Worm (Caenorhabditis elegans): ENCODE results near the gene Y48B6A.10.

The Y48B6A.10 gene

ce11 chrII:14249489-14249888 lies 35.3 kb downstream of the Y48B6A.10 start (continued):
- no peak for TF ChIP-seq Y75B8A.6 (GFP tag; IDR thresholded peaks at IDR 0.05)
- TF ChIP-seq T26A8.4 (GFP tag; IDR thresholded peaks at IDR 0.05) = no peak
- no peak for TF ChIP-seq snpc-4 (tag; optimal IDR thresholded peaks at IDR 0.05)
- TF ChIP-seq zag-1 (tag; optimal IDR thresholded peaks at IDR 0.05) = no peak
- TF ChIP-seq nhr-25 (tag; optimal IDR thresholded peaks at IDR 0.05; ENCODE audit: borderline replicate concordance, insufficient read depth) = peak; percentile 15
- TF ChIP-seq hif-1 (tag; optimal IDR thresholded peaks at IDR 0.05) = peak in 1 of 2 experiments; percentile 38
- TF ChIP-seq daf-8 (GFP tag; IDR thresholded peaks at IDR 0.05) = no peak
- TF ChIP-seq tra-1 (GFP tag; IDR thresholded peaks at IDR 0.05) = no peak
- no peak for TF ChIP-seq ceh-20 (GFP tag; IDR thresholded peaks at IDR 0.05)
- TF ChIP-seq aha-1 (tag) = peak; percentile 99
- peak; percentile 88 for TF ChIP-seq hmg-1.1 (GFP tag; IDR thresholded peaks at IDR 0.05)
- no peak for TF ChIP-seq Y105C5A.15 (GFP tag; IDR thresholded peaks at IDR 0.05)
- TF ChIP-seq ZK337.2 (GFP tag; IDR thresholded peaks at IDR 0.05) = no peak
- TF ChIP-seq hlh-11 (tag; optimal IDR thresholded peaks at IDR 0.05) = peak; percentile 72
- no peak for TF ChIP-seq zfp-3 (GFP tag; conservative IDR thresholded peaks at IDR 0.05)
- TF ChIP-seq T20F7.1 (GFP tag; optimal IDR thresholded peaks at IDR 0.05) = no peak
- TF ChIP-seq madf-5 (GFP tag; IDR thresholded peaks at IDR 0.05) = no peak

ce11 chrII:14250147-14250965 lies 36.1 kb downstream of the Y48B6A.10 start, which contains the start of gene hmg-1.1:
hmg-1.1 (plus strand) TSS chrII:14250695.
- TF ChIP-seq mdl-1 (tag; optimal IDR thresholded peaks at IDR 0.05) (peak in 1 of 2 experiments; percentile 81), lsy-2 (tag; optimal IDR thresholded peaks at IDR 0.05) (peak; percentile 62 to 80), ceh-32 (tag; optimal IDR thresholded peaks at IDR 0.05; ENCODE audit: poor library complexity) (no peak), lir-3 (tag; optimal IDR thresholded peaks at IDR 0.05) (no peak), Y48G9A.11 (GFP tag; IDR thresholded peaks at IDR 0.05) (no peak), daf-16 (GFP tag; optimal IDR thresholded peaks at IDR 0.05) (peak; percentile 9 to 34), daf-16 (tag; optimal IDR thresholded peaks at IDR 0.05) (peak; percentile 80), aha-1 (tag) (peak; percentile 99), lin-38 (GFP tag; IDR thresholded peaks at IDR 0.05) (peak; percentile 57; the same call in 1 of the 2 replicates), ctbp-1 (GFP tag; IDR thresholded peaks at IDR 0.05) (peak; percentile 83), nhr-111 (GFP tag; optimal IDR thresholded peaks at IDR 0.05) (peak; percentile 5), cey-2 (tag; optimal IDR thresholded peaks at IDR 0.05; ENCODE audit: borderline replicate concordance, insufficient read depth) (no peak), T26A8.4 (GFP tag; IDR thresholded peaks at IDR 0.05) (peak; percentile 62; the same call in 1 of the 2 replicates), dve-1 (tag; optimal IDR thresholded peaks at IDR 0.05; ENCODE audit: insufficient read depth) (peak; percentile 87), spr-3 (GFP tag; optimal IDR thresholded peaks at IDR 0.05) (peak; percentile 66), dmd-8 (GFP tag; IDR thresholded peaks at IDR 0.05) (0 out of 2 replicates have a peak, but pooled peaks have one; percentile 59), dmd-9 (GFP tag; IDR thresholded peaks at IDR 0.05) (no peak), nhr-237 (tag; optimal IDR thresholded peaks at IDR 0.05) (no peak), skn-1 (tag; optimal IDR thresholded peaks at IDR 0.05) (no peak), mxl-3 (GFP tag; optimal IDR thresholded peaks at IDR 0.05) (peak; percentile 91), ceh-20 (GFP tag; IDR thresholded peaks at IDR 0.05) (peak; percentile 55; the same call in 1 of the 2 replicates), dmd-6 (GFP tag; IDR thresholded peaks at IDR 0.05) (peak; percentile 71), hif-1 (tag; optimal IDR thresholded peaks at IDR 0.05) (peak; percentile 56 to 89), lin-1 (GFP tag; IDR thresholded peaks at IDR 0.05) (peak; percentile 66), zfp-3 (GFP tag; conservative IDR thresholded peaks at IDR 0.05) (0 out of 2 replicates have a peak, but pooled peaks have one; percentile 31), zip-11 (GFP tag; IDR thresholded peaks at IDR 0.05) (no peak), R02D3.7 (tag; optimal IDR thresholded peaks at IDR 0.05) (no peak), nhr-10 (tag; optimal IDR thresholded peaks at IDR 0.05) (peak; percentile 44), arid-1 (GFP tag; conservative IDR thresholded peaks at IDR 0.05) (peak; percentile 35; the same call in 1 of the 2 replicates), mes-2 (tag; optimal IDR thresholded peaks at IDR 0.05; ENCODE audit: poor library complexity, severe bottlenecking) (peak; percentile 44), nhr-25 (tag; optimal IDR thresholded peaks at IDR 0.05; ENCODE audit: borderline replicate concordance, insufficient read depth) (peak; percentile 78), ZK337.2 (GFP tag; IDR thresholded peaks at IDR 0.05) (no peak), unc-62 (GFP tag; optimal IDR thresholded peaks at IDR 0.05 in 1 of 2) (peak in 1 of 2 experiments; percentile 99), unc-62 (tag; optimal IDR thresholded peaks at IDR 0.05) (no peak), Y75B8A.6 (GFP tag; IDR thresholded peaks at IDR 0.05) (0 out of 2 replicates have a peak, but pooled peaks have one; percentile 18), fos-1 (tag; optimal IDR thresholded peaks at IDR 0.05) (no peak), hmg-1.1 (GFP tag; IDR thresholded peaks at IDR 0.05) (peak; percentile 94)
